Worm (Caenorhabditis elegans) whole organism, L3 larva: ENCODE data around the gene K09C8.8.

Source experiments
- R02D3.7 ChIP-seq: fragments of 150-350 bp; optimal IDR thresholded peaks from 2 replicates; lab custom pipeline; 2014; ENCODE audit warnings: missing biosample characterization, missing genetic modification characterization
- ZK546.5 ChIP-seq: sonication (generic microtip); optimal IDR thresholded peaks from 2 replicates; lab custom pipeline; 2017; ENCODE audit warnings: missing biosample characterization, missing genetic modification characterization
- aly-2 ChIP-seq: fragments of 150-350 bp; optimal IDR thresholded peaks from 2 replicates; lab custom pipeline; 2014; ENCODE audit warnings: missing biosample characterization, missing genetic modification characterization
- ama-1 ChIP-seq: fragments of 150-350 bp; optimal IDR thresholded peaks from 2 replicates; lab custom pipeline; 2018
- ceh-16 ChIP-seq: sonication (generic microtip); optimal IDR thresholded peaks from 2 replicates; lab custom pipeline; 2017; ENCODE audit warnings: missing biosample characterization, missing genetic modification characterization
- ceh-82 ChIP-seq: fragments of 150-350 bp; optimal IDR thresholded peaks from 2 replicates; lab custom pipeline; 2014; ENCODE audit warnings: missing biosample characterization, missing genetic modification characterization
- ceh-9 ChIP-seq: sonication (generic microtip); optimal IDR thresholded peaks from 2 replicates; lab custom pipeline; 2018; ENCODE audit warnings: missing biosample characterization, missing genetic modification characterization
- egl-27 ChIP-seq: sonication (generic microtip); optimal IDR thresholded peaks from 4 replicates; lab custom pipeline; 2017; ENCODE audit warnings: missing biosample characterization, missing genetic modification reagents, missing genetic modification characterization
- egl-5 ChIP-seq: fragments of 150-350 bp; optimal IDR thresholded peaks from 2 replicates; lab custom pipeline; 2017; ENCODE audit warnings: missing biosample characterization, missing genetic modification reagents, missing genetic modification characterization, inconsistent platforms
- elt-1 ChIP-seq: fragments of 150-350 bp; optimal IDR thresholded peaks from 2 replicates; lab custom pipeline; 2014; ENCODE audit warnings: missing biosample characterization, missing genetic modification characterization
- elt-2 ChIP-seq: sonication (generic microtip); optimal IDR thresholded peaks from 2 replicates; lab custom pipeline; 2016; ENCODE audit warnings: missing genetic modification reagents, mild to moderate bottlenecking, missing genetic modification characterization, missing compliant biosample characterization
- eor-1 ChIP-seq, 2 experiments: fragments of 150-350 bp; optimal IDR thresholded peaks; 2 replicates each; lab custom pipeline; 2014 to 2018; ENCODE audit warnings: missing biosample characterization in 2 of 2, missing genetic modification characterization in 2 of 2
- fos-1 ChIP-seq: fragments of 150-350 bp; optimal IDR thresholded peaks from 2 replicates; lab custom pipeline; 2014; ENCODE audit warnings: missing biosample characterization, missing genetic modification characterization
- hmg-11 ChIP-seq: sonication (generic microtip); optimal IDR thresholded peaks from 2 replicates; lab custom pipeline; 2016; ENCODE audit warnings: missing genetic modification characterization, missing compliant biosample characterization
- jun-1 ChIP-seq: fragments of 150-350 bp; optimal IDR thresholded peaks from 2 replicates; lab custom pipeline; 2014; ENCODE audit warnings: missing biosample characterization, missing genetic modification reagents, missing genetic modification characterization
- lin-15B ChIP-seq: fragments of 150-350 bp; optimal IDR thresholded peaks from 2 replicates; lab custom pipeline; 2014; ENCODE audit warnings: missing biosample characterization, missing genetic modification characterization
- lsy-12 ChIP-seq: sonication (generic microtip); optimal IDR thresholded peaks from 2 replicates; lab custom pipeline; 2016; ENCODE audit warnings: mild to moderate bottlenecking, missing genetic modification characterization, missing compliant biosample characterization
- mml-1 ChIP-seq: fragments of 150-350 bp; sonication (generic microtip); optimal IDR thresholded peaks from 3 replicates; lab custom pipeline; 2014; ENCODE audit warnings: missing biosample characterization, missing genetic modification characterization
- nfya-1 ChIP-seq: sonication (generic microtip); optimal IDR thresholded peaks from 2 replicates; lab custom pipeline; 2017; ENCODE audit warnings: missing genetic modification characterization, mild to moderate bottlenecking, missing compliant biosample characterization, antibody characterized with exemption, moderate library complexity; ENCODE audit not compliant: insufficient read depth
- nhr-25 ChIP-seq: sonication (generic microtip); optimal IDR thresholded peaks from 2 replicates; lab custom pipeline; 2017; ENCODE audit warnings: missing biosample characterization, missing genetic modification characterization
- nhr-28 ChIP-seq: fragments of 150-350 bp; optimal IDR thresholded peaks from 2 replicates; lab custom pipeline; 2014; ENCODE audit warnings: missing biosample characterization, missing genetic modification characterization
- nhr-43 ChIP-seq: sonication (generic microtip); optimal IDR thresholded peaks from 2 replicates; lab custom pipeline; 2016; ENCODE audit warnings: mild to moderate bottlenecking, missing genetic modification characterization, missing compliant biosample characterization; ENCODE audit not compliant: poor library complexity, severe bottlenecking
- nhr-67 ChIP-seq: fragments of 150-350 bp; optimal IDR thresholded peaks from 2 replicates; lab custom pipeline; 2014; ENCODE audit warnings: missing biosample characterization, missing genetic modification characterization
- nhr-76 ChIP-seq: fragments of 150-350 bp; sonication (generic microtip); optimal IDR thresholded peaks from 5 replicates; lab custom pipeline; 2014; ENCODE audit warnings: missing biosample characterization, missing genetic modification characterization
- nhr-77 ChIP-seq: fragments of 150-350 bp; optimal IDR thresholded peaks from 2 replicates; lab custom pipeline; 2014; ENCODE audit warnings: missing biosample characterization, missing genetic modification characterization
- pqm-1 ChIP-seq: fragments of 150-350 bp; optimal IDR thresholded peaks from 2 replicates; lab custom pipeline; 2017; ENCODE audit warnings: missing biosample characterization, missing genetic modification characterization, inconsistent platforms
- sea-2 ChIP-seq: fragments of 150-350 bp; sonication (generic microtip); optimal IDR thresholded peaks from 4 replicates; lab custom pipeline; 2014; ENCODE audit warnings: missing biosample characterization, missing genetic modification reagents, missing genetic modification characterization
- snpc-4 ChIP-seq: fragments of 150-350 bp; optimal IDR thresholded peaks from 2 replicates; lab custom pipeline; 2014; ENCODE audit warnings: missing biosample characterization, missing genetic modification characterization
- tbx-2 ChIP-seq: sonication (generic microtip); optimal IDR thresholded peaks from 2 replicates; lab custom pipeline; 2016; ENCODE audit warnings: mild to moderate bottlenecking, missing genetic modification characterization, missing compliant biosample characterization
- unc-39 ChIP-seq: sonication (generic microtip); optimal IDR thresholded peaks from 4 replicates; lab custom pipeline; 2017; ENCODE audit warnings: missing biosample characterization, missing genetic modification characterization
- zag-1 ChIP-seq: fragments of 150-350 bp; optimal IDR thresholded peaks from 2 replicates; lab custom pipeline; 2014; ENCODE audit warnings: missing biosample characterization, missing genetic modification characterization
- ztf-11 ChIP-seq: fragments of 150-350 bp; optimal IDR thresholded peaks from 2 replicates; lab custom pipeline; 2014; ENCODE audit warnings: missing biosample characterization, missing genetic modification characterization
- ztf-4 ChIP-seq: fragments of 150-350 bp; optimal IDR thresholded peaks from 2 replicates; lab custom pipeline; 2014; ENCODE audit warnings: missing biosample characterization, missing genetic modification characterization

Gene K09C8.8

ce11 chrX:10971118-10971517, 389 bp downstream of the K09C8.8 start:
- TF ChIP-seq eor-1 (tag; optimal IDR thresholded peaks at IDR 0.05; lab: Kevin White, UChicago): no peak
- TF ChIP-seq snpc-4 (tag; lab: Kevin White, UChicago): no peak
- no peak for TF ChIP-seq nfya-1 (tag; lab: Kevin White, UChicago)
- TF ChIP-seq, all 47 proteins: peak for 0

- TF ChIP-seq ztf-11 (tag; lab: Kevin White, UChicago) (no peak), lin-15B (tag; lab: Kevin White, UChicago) (no peak), nhr-43 (no peak), fos-1 (no peak), unc-39 (tag; lab: Kevin White, UChicago) (no peak), ceh-16 (tag; lab: Kevin White, UChicago) (no peak), eor-1 (tag; optimal IDR thresholded peaks at IDR 0.05; lab: Kevin White, UChicago) (no peak), lsy-12 (tag; lab: Kevin White, UChicago) (no peak), ceh-9 (tag; lab: Kevin White, UChicago) (no peak), nhr-67 (tag; lab: Kevin White, UChicago) (no peak), zag-1 (tag; lab: Kevin White, UChicago) (no peak), hmg-11 (no peak), elt-1 (no peak), egl-27 (tag; lab: Kevin White, UChicago) (no peak), ceh-82 (tag; lab: Kevin White, UChicago) (no peak), aly-2 (tag; lab: Kevin White, UChicago) (no peak), mml-1 (tag; lab: Kevin White, UChicago) (no peak)
These were observed 5.9 kb downstream of the K09C8.8 start for ce11 chrX:10976447-10977196.

ce11 chrX:10979186-10979585, 8.5 kb downstream of the K09C8.8 start, which contains the start of gene pxn-2:
TSS of gene pxn-2 (minus strand) at chrX:10979286.
- no peak for TF ChIP-seq ama-1
- TF ChIP-seq ztf-11 (tag; lab: Kevin White, UChicago): no peak
- no peak for TF ChIP-seq nhr-25 (tag; lab: Kevin White, UChicago)
- TF ChIP-seq R02D3.7 (tag; lab: Kevin White, UChicago): no peak
- no peak for TF ChIP-seq elt-1
- TF ChIP-seq ztf-4 (tag; lab: Kevin White, UChicago): no peak
- no peak for TF ChIP-seq jun-1 (tag; lab: Kevin White, UChicago)
- no peak for TF ChIP-seq ceh-82 (tag; lab: Kevin White, UChicago)
- TF ChIP-seq snpc-4 (tag; lab: Kevin White, UChicago): no peak
- no peak for TF ChIP-seq nhr-76 (tag; lab: Kevin White, UChicago)
- TF ChIP-seq elt-2 (tag; lab: Kevin White, UChicago): no peak
- no peak for TF ChIP-seq eor-1 (tag; optimal IDR thresholded peaks at IDR 0.05; lab: Kevin White, UChicago)
- TF ChIP-seq sea-2 (GFP tag; lab: Kevin White, UChicago): no peak
- no peak for TF ChIP-seq nhr-28
- no peak for TF ChIP-seq zag-1 (tag; lab: Kevin White, UChicago)
- no peak for TF ChIP-seq pqm-1
- TF ChIP-seq egl-5 (tag; lab: Kevin White, UChicago): no peak
- no peak for TF ChIP-seq ZK546.5 (tag; lab: Kevin White, UChicago)
- no peak for TF ChIP-seq unc-39 (tag; lab: Kevin White, UChicago)
- TF ChIP-seq, all 47 proteins: peak for 0

ce11 chrX:10981374-10981773, 10.6 kb downstream of the K09C8.8 start:
- TF ChIP-seq nhr-43 (no peak), nhr-67 (tag; lab: Kevin White, UChicago) (no peak), nhr-76 (tag; lab: Kevin White, UChicago) (no peak), elt-2 (tag; lab: Kevin White, UChicago) (no peak), nhr-77 (tag; lab: Kevin White, UChicago) (no peak), mml-1 (tag; lab: Kevin White, UChicago) (no peak), ceh-82 (tag; lab: Kevin White, UChicago) (no peak), nfya-1 (tag; lab: Kevin White, UChicago) (no peak), pqm-1 (no peak), ceh-9 (tag; lab: Kevin White, UChicago) (no peak)
- TF ChIP-seq, all 47 proteins: peak for 0

- TF ChIP-seq unc-39 (tag; lab: Kevin White, UChicago): no peak
- TF ChIP-seq nhr-77 (tag; lab: Kevin White, UChicago): no peak
- no peak for TF ChIP-seq ceh-82 (tag; lab: Kevin White, UChicago)
- TF ChIP-seq elt-2 (tag; lab: Kevin White, UChicago): no peak
- TF ChIP-seq lin-15B (tag; lab: Kevin White, UChicago): no peak
- no peak for TF ChIP-seq nhr-28
- TF ChIP-seq tbx-2 (tag; lab: Kevin White, UChicago): no peak
These were observed 11.3 kb downstream of the K09C8.8 start, which contains the start of gene ver-4 for ce11 chrX:10982051-10982450. TSS of gene ver-4 (plus strand) at chrX:10982351.
